Worm (Caenorhabditis elegans) whole organism, L4 larva: ENCODE results near the gene pycr-1.

ENCODE experiments used
- F49E8.2 ChIP-seq: sonication (generic microtip); optimal IDR thresholded peaks from 2 replicates; lab custom pipeline; 2016; ENCODE audit warnings: missing compliant biosample characterization, mild to moderate bottlenecking, missing genetic modification characterization, borderline replicate concordance
- ceh-20 ChIP-seq: fragments of 200-800 bp; sonication (Bioruptor generic); IDR thresholded peaks from 2 replicates; pipeline ENCODE4 v1.3.6; 2022; ENCODE audit warnings: missing genetic modification reagents, missing genetic modification characterization, missing compliant biosample characterization
- daf-12 ChIP-seq: fragments of 150-350 bp; optimal IDR thresholded peaks from 2 replicates; lab custom pipeline; 2014; ENCODE audit warnings: missing biosample characterization, missing genetic modification reagents, missing genetic modification characterization
- dpl-1 ChIP-seq: fragments of 150-350 bp; optimal IDR thresholded peaks from 2 replicates; lab custom pipeline; 2014; ENCODE audit warnings: missing biosample characterization, missing genetic modification reagents, missing genetic modification characterization
- fkh-10 ChIP-seq: fragments of 150-350 bp; optimal IDR thresholded peaks from 2 replicates; lab custom pipeline; 2014; ENCODE audit warnings: missing biosample characterization, missing genetic modification reagents, missing genetic modification characterization
- lin-13 ChIP-seq: fragments of 150-350 bp; optimal IDR thresholded peaks from 2 replicates; lab custom pipeline; 2014; ENCODE audit warnings: missing biosample characterization, missing genetic modification reagents, missing genetic modification characterization
- lsy-2 ChIP-seq, 2 experiments: fragments of 150-350 bp in 1 of 2; sonication (generic microtip) in 1 of 2; optimal IDR thresholded peaks; 2 replicates each; lab custom pipeline; 2014 to 2017; ENCODE audit warnings: missing biosample characterization in 2 of 2, missing genetic modification characterization in 2 of 2
- nhr-102 ChIP-seq: sonication (generic microtip); optimal IDR thresholded peaks from 2 replicates; lab custom pipeline; 2016; ENCODE audit warnings: mild to moderate bottlenecking, missing genetic modification characterization, moderate library complexity, missing compliant biosample characterization
- nhr-28 ChIP-seq: fragments of 150-350 bp; optimal IDR thresholded peaks from 2 replicates; lab custom pipeline; 2014; ENCODE audit warnings: missing biosample characterization, missing genetic modification characterization
- nhr-76 ChIP-seq: fragments of 150-350 bp; optimal IDR thresholded peaks from 2 replicates; lab custom pipeline; 2014; ENCODE audit warnings: missing biosample characterization, missing genetic modification characterization
- rbr-2 ChIP-seq: sonication (generic microtip); optimal IDR thresholded peaks from 2 replicates; lab custom pipeline; 2016; ENCODE audit warnings: missing genotype, missing genetic modification characterization, missing compliant biosample characterization
- sdz-12 ChIP-seq: fragments of 200-800 bp; sonication (Bioruptor generic); optimal IDR thresholded peaks from 2 replicates; lab custom pipeline; 2018; ENCODE audit warnings: mild to moderate bottlenecking, missing genetic modification characterization, missing compliant biosample characterization
- unc-62 ChIP-seq, 3 experiments: fragments of 150-350 bp in 1 of 3; sonication (generic microtip); optimal IDR thresholded peaks in 2 of 3; peaks in 1 of 3; 1 replicate in 1 of 3; 2 replicates in 2 of 3; lab custom pipeline; 2014 to 2017; ENCODE audit warnings: missing biosample characterization in 3 of 3, missing genetic modification characterization in 3 of 3, missing genetic modification reagents in 3 of 3, missing genotype in 1 of 3

ce11 chrX:12174686-12175404 lies 28.2 kb downstream of the pycr-1 start:
- no peak for TF ChIP-seq nhr-76 (tag; lab: Kevin White, UChicago)
- TF ChIP-seq nhr-28 (tag; lab: Kevin White, UChicago), result peak; percentile 15
- TF ChIP-seq ceh-20 (GFP tag; lab: Robert Waterston, UW), result no peak
- no peak for TF ChIP-seq F49E8.2 (tag; lab: Kevin White, UChicago)
- TF ChIP-seq lsy-2 (tag; optimal IDR thresholded peaks at IDR 0.05; lab: Kevin White, UChicago), result no peak
- TF ChIP-seq fkh-10 (GFP tag; lab: Kevin White, UChicago), result no peak
- peak in 1 of 2 experiments; percentile 85 for TF ChIP-seq unc-62 (GFP tag; optimal IDR thresholded peaks at IDR 0.05 in 1 of 2; lab: Kevin White, UChicago)
- no peak for TF ChIP-seq unc-62 (tag; optimal IDR thresholded peaks at IDR 0.05; lab: Kevin White, UChicago)
- no peak for TF ChIP-seq sdz-12
- TF ChIP-seq lin-13, result no peak
- no peak for TF ChIP-seq nhr-102
- TF ChIP-seq rbr-2 (tag; lab: Kevin White, UChicago), result no peak
- no peak for TF ChIP-seq dpl-1 (GFP tag; lab: Kevin White, UChicago)
- TF ChIP-seq daf-12 (tag; lab: Kevin White, UChicago), result no peak
